Fruit fly (Drosophila melanogaster) whole organism, embryonic: ENCODE results near the gene sea.

Experiments
- CG10274 ChIP-seq: fragments of 200-800 bp; sonication (Bioruptor generic); optimal IDR thresholded peaks from 3 replicates; lab custom pipeline; 2017; ENCODE audit warnings: missing biosample characterization, mild to moderate bottlenecking, missing genetic modification characterization
- CG10321 ChIP-seq: fragments of 200-800 bp; sonication (Bioruptor generic); IDR thresholded peaks from 2 replicates; pipeline ENCODE4 v1.3.6; 2022; ENCODE audit warnings: missing biosample characterization, missing genetic modification characterization
- CG11504 ChIP-seq: fragments of 200-800 bp; sonication (Bioruptor generic); optimal IDR thresholded peaks from 3 replicates; lab custom pipeline; 2019; ENCODE audit warnings: missing biosample characterization, mild to moderate bottlenecking, missing genetic modification characterization, moderate library complexity
- CG14710 ChIP-seq: fragments of 200-800 bp; sonication (Bioruptor generic); optimal IDR thresholded peaks from 3 replicates; lab custom pipeline; 2019; ENCODE audit warnings: missing biosample characterization, mild to moderate bottlenecking, missing genetic modification characterization, moderate library complexity
- CG1529 ChIP-seq: fragments of 200-800 bp; sonication (Bioruptor generic); optimal IDR thresholded peaks from 3 replicates; lab custom pipeline; 2018; ENCODE audit warnings: missing biosample characterization, missing genetic modification characterization
- CG15479 ChIP-seq: fragments of 200-800 bp; sonication (Bioruptor generic); optimal IDR thresholded peaks from 3 replicates; lab custom pipeline; 2019; ENCODE audit warnings: missing biosample characterization, mild to moderate bottlenecking, missing genetic modification characterization, moderate library complexity
- CG32767 ChIP-seq: fragments of 200-800 bp; sonication (Bioruptor generic); IDR thresholded peaks from 2 replicates; pipeline ENCODE4 v1.3.6; 2022; ENCODE audit warnings: missing biosample characterization, missing genetic modification characterization
- CG3281 ChIP-seq: fragments of 200-800 bp; sonication (Bioruptor generic); optimal IDR thresholded peaks from 3 replicates; lab custom pipeline; 2017; ENCODE audit warnings: missing biosample characterization, mild to moderate bottlenecking, missing genetic modification characterization
- CG33213 ChIP-seq: fragments of 200-800 bp; sonication (Bioruptor generic); optimal IDR thresholded peaks from 3 replicates; lab custom pipeline; 2016; ENCODE audit warnings: missing biosample characterization, missing genetic modification characterization
- CG6683 ChIP-seq: fragments of 200-800 bp; sonication (Bioruptor generic); optimal IDR thresholded peaks from 2 replicates; lab custom pipeline; 2017; ENCODE audit warnings: missing biosample characterization, mild to moderate bottlenecking, missing genetic modification characterization, missing genetic modification reagents
- CG6689 ChIP-seq: fragments of 200-800 bp; sonication (Bioruptor generic); IDR thresholded peaks from 2 replicates; pipeline ENCODE4 v1.3.6; 2022; ENCODE audit warnings: missing biosample characterization, missing genetic modification characterization
- CG9817 ChIP-seq: fragments of 200-800 bp; sonication (Bioruptor generic); optimal IDR thresholded peaks from 2 replicates; lab custom pipeline; 2018; ENCODE audit warnings: missing biosample characterization, mild to moderate bottlenecking, missing genetic modification characterization, moderate library complexity
- CG9876 ChIP-seq: fragments of 200-800 bp; sonication (Bioruptor generic); optimal IDR thresholded peaks from 2 replicates; lab custom pipeline; 2016; ENCODE audit warnings: missing biosample characterization, missing genetic modification characterization
- HLHmδ ChIP-seq: fragments of 200-800 bp; sonication (Bioruptor generic); optimal IDR thresholded peaks from 2 replicates; lab custom pipeline; 2018; ENCODE audit warnings: missing biosample characterization, mild to moderate bottlenecking, missing genetic modification characterization, moderate library complexity
- NK7.1 ChIP-seq: fragments of 200-800 bp; sonication (Bioruptor generic); optimal IDR thresholded peaks from 3 replicates; lab custom pipeline; 2016; ENCODE audit warnings: missing biosample characterization, missing genetic modification characterization
- Neu2 ChIP-seq: fragments of 200-800 bp; sonication (Bioruptor generic); optimal IDR thresholded peaks from 3 replicates; lab custom pipeline; 2016; ENCODE audit warnings: missing biosample characterization, missing genetic modification characterization, borderline replicate concordance
- Side ChIP-seq: fragments of 200-800 bp; sonication (Bioruptor generic); optimal IDR thresholded peaks from 2 replicates; lab custom pipeline; 2016; ENCODE audit warnings: missing biosample characterization, missing genetic modification characterization
- Spps ChIP-seq: fragments of 200-800 bp; sonication (Bioruptor generic); optimal IDR thresholded peaks from 2 replicates; lab custom pipeline; 2018; ENCODE audit warnings: missing biosample characterization, mild to moderate bottlenecking, missing genetic modification characterization
- ab ChIP-seq: fragments of 200-800 bp; sonication (Bioruptor generic); optimal IDR thresholded peaks from 2 replicates; lab custom pipeline; 2016; ENCODE audit warnings: missing biosample characterization, missing genetic modification characterization
- al ChIP-seq: fragments of 200-800 bp; sonication (Bioruptor generic); IDR thresholded peaks from 2 replicates; pipeline ENCODE4 v1.3.6; 2022; ENCODE audit warnings: missing biosample characterization, missing genetic modification characterization
- ara ChIP-seq: fragments of 200-800 bp; sonication (Bioruptor generic); IDR thresholded peaks from 2 replicates; pipeline ENCODE4 v1.3.6; 2022; ENCODE audit warnings: missing biosample characterization, missing genetic modification characterization
- bcd ChIP-seq: fragments of 200-800 bp; sonication (Bioruptor generic); optimal IDR thresholded peaks from 2 replicates; lab custom pipeline; 2017; ENCODE audit warnings: missing biosample characterization, mild to moderate bottlenecking, missing genetic modification characterization
- cg ChIP-seq: fragments of 200-800 bp; sonication (Bioruptor generic); optimal IDR thresholded peaks from 3 replicates; lab custom pipeline; 2019; ENCODE audit warnings: missing biosample characterization, mild to moderate bottlenecking, missing genetic modification characterization, moderate library complexity
- chinmo ChIP-seq: fragments of 200-800 bp; sonication (Bioruptor generic); IDR thresholded peaks from 4 replicates; pipeline ENCODE4 v1.3.6; 2022; ENCODE audit warnings: missing biosample characterization, missing genetic modification characterization; ENCODE audit not compliant: partially characterized antibody
- crol ChIP-seq: fragments of 200-800 bp; sonication (Bioruptor generic); IDR thresholded peaks from 2 replicates; pipeline ENCODE4 v1.3.6; 2022; ENCODE audit warnings: missing biosample characterization, missing genetic modification characterization
- cwo ChIP-seq: fragments of 200-800 bp; sonication (Bioruptor generic); optimal IDR thresholded peaks from 3 replicates; lab custom pipeline; 2017; ENCODE audit warnings: missing biosample characterization, missing genetic modification characterization, mild to moderate bottlenecking, moderate library complexity, missing genetic modification reagents
- dan ChIP-seq: fragments of 200-800 bp; sonication (Bioruptor generic); IDR thresholded peaks from 2 replicates; pipeline ENCODE4 v1.3.6; 2022; ENCODE audit warnings: missing biosample characterization, missing genetic modification characterization
- ems ChIP-seq: fragments of 200-800 bp; sonication (Bioruptor generic); optimal IDR thresholded peaks from 3 replicates; lab custom pipeline; 2016; ENCODE audit warnings: missing biosample characterization, missing genetic modification characterization
- gem ChIP-seq: fragments of 200-800 bp; sonication (Bioruptor generic); optimal IDR thresholded peaks from 2 replicates; lab custom pipeline; 2019; ENCODE audit warnings: missing biosample characterization, mild to moderate bottlenecking, missing genetic modification characterization, moderate library complexity
- gfzf ChIP-seq: fragments of 200-800 bp; sonication (Bioruptor generic); optimal IDR thresholded peaks from 2 replicates; lab custom pipeline; 2016; ENCODE audit warnings: missing biosample characterization, mild to moderate bottlenecking, missing genetic modification characterization, moderate library complexity
- grau ChIP-seq: fragments of 200-800 bp; optimal IDR thresholded peaks from 3 replicates; lab custom pipeline; 2019; ENCODE audit warnings: missing biosample characterization, mild to moderate bottlenecking, missing genetic modification characterization, moderate library complexity
- gt ChIP-seq: fragments of 200-800 bp; sonication (Bioruptor generic); IDR thresholded peaks from 2 replicates; pipeline ENCODE4 v1.3.6; 2022; ENCODE audit warnings: missing biosample characterization, missing genetic modification characterization
- nerfin-2 ChIP-seq: fragments of 200-800 bp; sonication (Bioruptor generic); IDR thresholded peaks from 2 replicates; pipeline ENCODE4 v1.3.6; 2022; ENCODE audit warnings: missing biosample characterization, missing genetic modification characterization; ENCODE audit not compliant: partially characterized antibody
- pita ChIP-seq: fragments of 200-800 bp; sonication (Bioruptor generic); optimal IDR thresholded peaks from 2 replicates; lab custom pipeline; 2017; ENCODE audit warnings: missing biosample characterization, mild to moderate bottlenecking, missing genetic modification characterization
- prd ChIP-seq, 3 experiments: fragments of >200 bp in 2 of 3; fragments of 200-800 bp in 1 of 3; sonication (Bioruptor generic) in 1 of 3; optimal IDR thresholded peaks in 2 of 3; IDR thresholded peaks in 1 of 3; 2 replicates in 2 of 3; 3 replicates in 1 of 3; pipeline versions ENCODE4 v1.3.6 to Lab custom; 2017 to 2022; ENCODE audit warnings: missing biosample characterization in 1 of 3, missing genetic modification characterization in 1 of 3
- salm ChIP-seq: fragments of 200-800 bp; sonication (Bioruptor generic); optimal IDR thresholded peaks from 2 replicates; lab custom pipeline; 2018; ENCODE audit warnings: missing biosample characterization, mild to moderate bottlenecking, missing genetic modification characterization
- sc ChIP-seq, 3 experiments: fragments of >200 bp in 2 of 3; fragments of 200-800 bp in 1 of 3; sonication (Bioruptor generic) in 1 of 3; optimal IDR thresholded peaks; 2 replicates in 2 of 3; 3 replicates in 1 of 3; lab custom pipeline; 2017; ENCODE audit warnings: mild to moderate bottlenecking in 1 of 3, missing biosample characterization in 1 of 3, missing genetic modification characterization in 1 of 3, missing genetic modification reagents in 1 of 3
- scrt ChIP-seq: fragments of 200-800 bp; sonication (Bioruptor generic); optimal IDR thresholded peaks from 2 replicates; lab custom pipeline; 2018; ENCODE audit warnings: missing biosample characterization, mild to moderate bottlenecking, missing genetic modification characterization, moderate library complexity
- sd ChIP-seq: fragments of 200-800 bp; sonication (Bioruptor generic); optimal IDR thresholded peaks from 3 replicates; lab custom pipeline; 2018; ENCODE audit warnings: missing biosample characterization, mild to moderate bottlenecking, missing genetic modification characterization, moderate library complexity
- sisA ChIP-seq: fragments of 200-800 bp; sonication (Bioruptor generic); IDR thresholded peaks from 2 replicates; pipeline ENCODE4 v1.3.6; 2022; ENCODE audit warnings: missing biosample characterization, missing genetic modification characterization
- sr ChIP-seq: fragments of 200-800 bp; sonication (Bioruptor generic); IDR thresholded peaks from 3 replicates; pipeline ENCODE4 v1.3.6; 2022; ENCODE audit warnings: missing biosample characterization, missing genetic modification characterization
- stc ChIP-seq: fragments of 200-800 bp; sonication (Bioruptor generic); IDR thresholded peaks from 2 replicates; pipeline ENCODE4 v1.3.6; 2022; ENCODE audit warnings: missing biosample characterization, missing genetic modification characterization
- tll ChIP-seq, 2 experiments: fragments of 200-800 bp in 1 of 2; fragments of >200 bp in 1 of 2; sonication (Bioruptor generic) in 1 of 2; optimal IDR thresholded peaks; 2 replicates each; lab custom pipeline; 2017 to 2019; ENCODE audit warnings: missing biosample characterization in 2 of 2, missing genetic modification characterization in 2 of 2, mild to moderate bottlenecking in 1 of 2, moderate library complexity in 1 of 2
- unc-4 ChIP-seq: fragments of 200-800 bp; sonication (Bioruptor generic); IDR thresholded peaks from 2 replicates; pipeline ENCODE4 v1.3.6; 2022; ENCODE audit warnings: missing biosample characterization, missing genetic modification characterization; ENCODE audit not compliant: partially characterized antibody
- vvl ChIP-seq: fragments of 200-800 bp; sonication (Bioruptor generic); IDR thresholded peaks from 2 replicates; pipeline ENCODE4 v1.3.6; 2022; ENCODE audit warnings: missing biosample characterization, missing genetic modification characterization
- zen ChIP-seq: fragments of 200-800 bp; sonication (Bioruptor generic); optimal IDR thresholded peaks from 3 replicates; lab custom pipeline; 2018; ENCODE audit warnings: missing biosample characterization, mild to moderate bottlenecking, missing genetic modification characterization, moderate library complexity

The sea gene

dm6 chr3R:11571408-11571807, 4.6 kb upstream of the sea start:
- TF ChIP-seq salm (tag; lab: Kevin White, UChicago) = no peak
- peak; percentile 55 for TF ChIP-seq CG15479
- no peak for TF ChIP-seq NK7.1 (GFP tag; lab: Kevin White, UChicago)
- peak; percentile 73 for TF ChIP-seq zen
- TF ChIP-seq tll (GFP tag; optimal IDR thresholded peaks at IDR 0.05; lab: Kevin White, UChicago) = peak in 1 of 2 experiments; percentile 73
- TF ChIP-seq sisA = no peak
- no peak for TF ChIP-seq CG32767
- no peak for TF ChIP-seq CG11504

dm6 chr3R:11569993-11570392, 3.1 kb upstream of the sea start:
- TF ChIP-seq cg (GFP tag; lab: Kevin White, UChicago) (peak; percentile 48), CG10274 (GFP tag; lab: Kevin White, UChicago) (no peak), stc (GFP tag; lab: Robert Waterston, UW) (0 out of 2 replicates have a peak, but pooled peaks have one; percentile 8), vvl (GFP tag; lab: Robert Waterston, UW) (peak; percentile 48; the same call in 1 of the 2 replicates), chinmo (0 out of 4 replicates have a peak, but pooled peaks have one; percentile 71), cwo (GFP tag; lab: Kevin White, UChicago) (peak; percentile 82), sr (GFP tag; lab: Robert Waterston, UW) (no peak), crol (GFP tag; lab: Robert Waterston, UW) (peak; percentile 52), gfzf (GFP tag; lab: Kevin White, UChicago) (no peak), Neu2 (no peak)

dm6 chr3R:11568873-11569450, 2.1 kb upstream of the sea start, which contains the start of gene Mrp4:
Mrp4 (plus strand) TSS chr3R:11569250.
- TF ChIP-seq ara (GFP tag; lab: Robert Waterston, UW) (no peak), CG10321 (GFP tag; lab: Robert Waterston, UW) (no peak), grau (tag; lab: Kevin White, UChicago) (no peak), CG9876 (GFP tag; lab: Kevin White, UChicago) (peak; percentile 11), CG6689 (GFP tag; lab: Robert Waterston, UW) (peak; percentile 43; the same call in 1 of the 2 replicates), CG15479 (no peak), nerfin-2 (GFP tag; lab: Robert Waterston, UW) (no peak), sd (tag; lab: Kevin White, UChicago) (peak; percentile 62), CG33213 (no peak), ems (GFP tag; lab: Kevin White, UChicago) (no peak), sc (optimal IDR thresholded peaks at IDR 0.05; lab: Kevin White, UChicago) (no peak), sc (GFP tag; optimal IDR thresholded peaks at IDR 0.05; lab: Kevin White, UChicago) (peak; percentile 31), CG10274 (GFP tag; lab: Kevin White, UChicago) (no peak), CG1529 (GFP tag; lab: Kevin White, UChicago) (peak; percentile 46), CG9817 (tag; lab: Kevin White, UChicago) (no peak), CG14710 (tag; lab: Kevin White, UChicago) (no peak), pita (no peak), vvl (GFP tag; lab: Robert Waterston, UW) (peak; percentile 71), Spps (no peak), al (no peak), HLHmδ (GFP tag; lab: Kevin White, UChicago) (peak; percentile 92), scrt (GFP tag; lab: Kevin White, UChicago) (peak; percentile 27), bcd (GFP tag; lab: Kevin White, UChicago) (no peak), CG6683 (GFP tag; lab: Kevin White, UChicago) (no peak), ab (no peak), Side (GFP tag; lab: Kevin White, UChicago) (peak; percentile 46), CG3281 (GFP tag; lab: Kevin White, UChicago) (peak; percentile 37), dan (GFP tag; lab: Robert Waterston, UW) (no peak), prd (optimal IDR thresholded peaks at IDR 0.05; lab: Kevin White, UChicago) (no peak), prd (GFP tag; IDR thresholded peaks at IDR 0.05; lab: Robert Waterston, UW) (no peak), gem (tag; lab: Kevin White, UChicago) (no peak), gt (no peak), unc-4 (GFP tag; lab: Robert Waterston, UW) (peak; percentile 48; the same call in 1 of the 2 replicates)
